Fruit fly (Drosophila melanogaster) whole organism, embryonic: ENCODE data around the gene CG17652.

Source experiments
- CG10274 ChIP-seq: fragments of 200-800 bp; sonication (Bioruptor generic); optimal IDR thresholded peaks from 3 replicates; lab custom pipeline; 2017; ENCODE audit warnings: missing biosample characterization, mild to moderate bottlenecking, missing genetic modification characterization
- CG10366 ChIP-seq: fragments of 200-800 bp; sonication (Bioruptor generic); IDR thresholded peaks from 2 replicates; pipeline ENCODE4 v1.3.6; 2022; ENCODE audit warnings: missing biosample characterization, missing genetic modification characterization
- CG10462 ChIP-seq: fragments of 200-800 bp; sonication (Bioruptor generic); optimal IDR thresholded peaks from 2 replicates; lab custom pipeline; 2016; ENCODE audit warnings: missing biosample characterization, missing genetic modification characterization
- CG12071 ChIP-seq: fragments of 200-800 bp; sonication (Bioruptor generic); optimal IDR thresholded peaks from 3 replicates; lab custom pipeline; 2018; ENCODE audit warnings: missing biosample characterization, mild to moderate bottlenecking, missing genetic modification characterization
- CG12155 ChIP-seq: fragments of 200-800 bp; sonication (Bioruptor generic); optimal IDR thresholded peaks from 3 replicates; lab custom pipeline; 2016; ENCODE audit warnings: missing biosample characterization, missing genetic modification characterization
- CG12391 ChIP-seq: fragments of 200-800 bp; sonication (Bioruptor generic); optimal IDR thresholded peaks from 3 replicates; lab custom pipeline; 2018; ENCODE audit warnings: missing biosample characterization, mild to moderate bottlenecking, missing genetic modification characterization, moderate library complexity
- CG12744 ChIP-seq: fragments of 200-800 bp; sonication (Bioruptor generic); optimal IDR thresholded peaks from 2 replicates; lab custom pipeline; 2016; ENCODE audit warnings: missing biosample characterization, missing genetic modification characterization
- CG15514 ChIP-seq: fragments of 200-800 bp; sonication (Bioruptor generic); optimal IDR thresholded peaks from 3 replicates; lab custom pipeline; 2017; ENCODE audit warnings: missing biosample characterization, missing genetic modification characterization, mild to moderate bottlenecking, moderate library complexity, missing genetic modification reagents
- CG17361 ChIP-seq: fragments of 200-800 bp; sonication (Bioruptor generic); IDR thresholded peaks from 3 replicates; pipeline ENCODE4 v1.3.6; 2022; ENCODE audit warnings: missing biosample characterization, missing genetic modification characterization
- CG2202 ChIP-seq: fragments of 200-800 bp; sonication (Bioruptor generic); optimal IDR thresholded peaks from 2 replicates; lab custom pipeline; 2018; ENCODE audit warnings: missing biosample characterization, mild to moderate bottlenecking, missing genetic modification characterization
- CG2678 ChIP-seq: fragments of 200-800 bp; sonication (Bioruptor generic); optimal IDR thresholded peaks from 3 replicates; lab custom pipeline; 2019; ENCODE audit warnings: missing biosample characterization, mild to moderate bottlenecking, missing genetic modification characterization, moderate library complexity
- CG2712 ChIP-seq: fragments of 200-800 bp; optimal IDR thresholded peaks from 3 replicates; lab custom pipeline; 2019; ENCODE audit warnings: missing biosample characterization, mild to moderate bottlenecking, missing genetic modification characterization, moderate library complexity
- CG2875 ChIP-seq: fragments of 200-800 bp; sonication (Bioruptor generic); optimal IDR thresholded peaks from 2 replicates; lab custom pipeline; 2017; ENCODE audit warnings: missing biosample characterization, mild to moderate bottlenecking, missing genetic modification characterization, missing genetic modification reagents
- CG31441 ChIP-seq: fragments of 200-800 bp; sonication (Bioruptor generic); IDR thresholded peaks from 2 replicates; pipeline ENCODE4 v1.3.6; 2022; ENCODE audit warnings: missing biosample characterization, missing genetic modification characterization
- CG3407 ChIP-seq: fragments of 200-800 bp; sonication (Bioruptor generic); optimal IDR thresholded peaks from 2 replicates; lab custom pipeline; 2018; ENCODE audit warnings: missing biosample characterization, mild to moderate bottlenecking, missing genetic modification characterization
- CG34422 ChIP-seq: fragments of 200-800 bp; sonication (Bioruptor generic); IDR thresholded peaks from 3 replicates; pipeline ENCODE4 v1.3.6; 2022; ENCODE audit warnings: missing biosample characterization, missing genetic modification characterization
- CG6689 ChIP-seq: fragments of 200-800 bp; sonication (Bioruptor generic); IDR thresholded peaks from 2 replicates; pipeline ENCODE4 v1.3.6; 2022; ENCODE audit warnings: missing biosample characterization, missing genetic modification characterization
- CG8924 ChIP-seq: fragments of 200-800 bp; optimal IDR thresholded peaks from 3 replicates; lab custom pipeline; 2019; ENCODE audit warnings: missing biosample characterization, mild to moderate bottlenecking, missing genetic modification characterization, moderate library complexity
- CG8944 ChIP-seq: fragments of 200-800 bp; sonication (Bioruptor generic); optimal IDR thresholded peaks from 3 replicates; lab custom pipeline; 2016; ENCODE audit warnings: missing biosample characterization, missing genetic modification characterization
- Drgx ChIP-seq: fragments of 200-800 bp; sonication (Bioruptor generic); IDR thresholded peaks from 2 replicates; pipeline ENCODE4 v1.3.6; 2022; ENCODE audit warnings: missing biosample characterization, missing genetic modification characterization
- Gsc ChIP-seq: fragments of 200-800 bp; sonication (Bioruptor generic); IDR thresholded peaks from 2 replicates; pipeline ENCODE4 v1.3.6; 2022; ENCODE audit warnings: missing biosample characterization, missing genetic modification characterization
- H15 ChIP-seq: fragments of 200-800 bp; sonication (Bioruptor generic); IDR thresholded peaks from 3 replicates; pipeline ENCODE4 v1.3.6; 2022; ENCODE audit warnings: missing biosample characterization, missing genetic modification characterization
- HmgD ChIP-seq: fragments of 200-800 bp; sonication (Bioruptor generic); optimal IDR thresholded peaks from 3 replicates; lab custom pipeline; 2016; ENCODE audit warnings: missing biosample characterization, missing genetic modification characterization
- Hr51 ChIP-seq, 2 experiments: fragments of 200-800 bp; sonication (Bioruptor generic); optimal IDR thresholded peaks; 2 replicates in 1 of 2; 3 replicates in 1 of 2; lab custom pipeline; 2016 to 2018; ENCODE audit warnings: missing biosample characterization in 2 of 2, missing genetic modification characterization in 2 of 2, mild to moderate bottlenecking in 1 of 2, moderate library complexity in 1 of 2
- Hr78 ChIP-seq, 2 experiments: fragments of 200-800 bp in 1 of 2; fragments of >200 bp in 1 of 2; sonication (Bioruptor generic) in 1 of 2; optimal IDR thresholded peaks; 2 replicates each; lab custom pipeline; 2017 to 2019; ENCODE audit warnings: missing biosample characterization in 2 of 2, missing genetic modification characterization in 2 of 2, mild to moderate bottlenecking in 1 of 2, moderate library complexity in 1 of 2
- Lhr ChIP-seq: fragments of 200-800 bp; sonication (Bioruptor generic); optimal IDR thresholded peaks from 3 replicates; lab custom pipeline; 2017; ENCODE audit warnings: mild to moderate bottlenecking, missing biosample characterization, missing genetic modification reagents, missing genetic modification characterization
- Med ChIP-seq: fragments of 200-800 bp; sonication (Bioruptor generic); peaks from one replicate; lab custom pipeline; 2016; ENCODE audit warnings: missing biosample characterization, missing genetic modification characterization, mild to moderate bottlenecking, inconsistent platforms, moderate library complexity
- Oli ChIP-seq: fragments of 200-800 bp; sonication (Bioruptor generic); optimal IDR thresholded peaks from 2 replicates; lab custom pipeline; 2018; ENCODE audit warnings: missing biosample characterization, mild to moderate bottlenecking, missing genetic modification characterization, moderate library complexity
- Sox102F ChIP-seq: fragments of 200-800 bp; sonication (Bioruptor generic); optimal IDR thresholded peaks from 2 replicates; lab custom pipeline; 2018; ENCODE audit warnings: missing biosample characterization, mild to moderate bottlenecking, missing genetic modification characterization, moderate library complexity
- Xrp1 ChIP-seq: fragments of 200-800 bp; sonication (Bioruptor generic); IDR thresholded peaks from 2 replicates; pipeline ENCODE4 v1.3.6; 2022; ENCODE audit warnings: missing biosample characterization, missing genetic modification characterization
- amos ChIP-seq: fragments of 200-800 bp; sonication (Bioruptor generic); IDR thresholded peaks from 2 replicates; pipeline ENCODE4 v1.3.6; 2022; ENCODE audit warnings: missing biosample characterization, missing genetic modification characterization; ENCODE audit not compliant: partially characterized antibody
- ci ChIP-seq: fragments of 200-800 bp; sonication (Bioruptor generic); IDR thresholded peaks from 3 replicates; pipeline ENCODE4 v1.3.6; 2022; ENCODE audit warnings: missing biosample characterization, missing genetic modification characterization
- da ChIP-seq: fragments of 200-800 bp; sonication (Bioruptor generic); optimal IDR thresholded peaks from 2 replicates; lab custom pipeline; 2016; ENCODE audit warnings: missing biosample characterization, missing genetic modification characterization
- dpn ChIP-seq, 2 experiments: fragments of 200-800 bp; sonication (Bioruptor generic); optimal IDR thresholded peaks; 3 replicates each; lab custom pipeline; 2016; ENCODE audit warnings: missing biosample characterization in 2 of 2, missing genetic modification characterization in 2 of 2
- ems ChIP-seq: fragments of 200-800 bp; sonication (Bioruptor generic); optimal IDR thresholded peaks from 3 replicates; lab custom pipeline; 2016; ENCODE audit warnings: missing biosample characterization, missing genetic modification characterization
- fd96Cb ChIP-seq: fragments of 200-800 bp; sonication (Bioruptor generic); optimal IDR thresholded peaks from 2 replicates; lab custom pipeline; 2018; ENCODE audit warnings: missing biosample characterization, mild to moderate bottlenecking, missing genetic modification characterization, moderate library complexity
- gem ChIP-seq: fragments of 200-800 bp; sonication (Bioruptor generic); optimal IDR thresholded peaks from 2 replicates; lab custom pipeline; 2019; ENCODE audit warnings: missing biosample characterization, mild to moderate bottlenecking, missing genetic modification characterization, moderate library complexity
- gsb-n ChIP-seq: fragments of 200-800 bp; sonication (Bioruptor generic); optimal IDR thresholded peaks from 3 replicates; lab custom pipeline; 2018; ENCODE audit warnings: missing biosample characterization, mild to moderate bottlenecking, missing genetic modification characterization
- lbe ChIP-seq: fragments of 200-800 bp; sonication (Bioruptor generic); optimal IDR thresholded peaks from 2 replicates; lab custom pipeline; 2016; ENCODE audit warnings: missing biosample characterization, mild to moderate bottlenecking, missing genetic modification characterization
- lola ChIP-seq, 3 experiments: fragments of >200 bp in 2 of 3; fragments of 200-800 bp in 1 of 3; sonication (Bioruptor generic) in 1 of 3; optimal IDR thresholded peaks; 2 replicates each; lab custom pipeline; 2017 to 2019; ENCODE audit warnings: missing biosample characterization in 3 of 3, missing genetic modification characterization in 3 of 3, mild to moderate bottlenecking in 1 of 3, moderate library complexity in 1 of 3
- nau ChIP-seq: fragments of 200-800 bp; sonication (Bioruptor generic); optimal IDR thresholded peaks from 3 replicates; lab custom pipeline; 2017; ENCODE audit warnings: missing biosample characterization, mild to moderate bottlenecking, missing genetic modification characterization, missing genetic modification reagents
- prd ChIP-seq, 3 experiments: fragments of >200 bp in 2 of 3; fragments of 200-800 bp in 1 of 3; sonication (Bioruptor generic) in 1 of 3; optimal IDR thresholded peaks in 2 of 3; IDR thresholded peaks in 1 of 3; 2 replicates in 2 of 3; 3 replicates in 1 of 3; pipeline versions ENCODE4 v1.3.6 to Lab custom; 2017 to 2022; ENCODE audit warnings: missing biosample characterization in 1 of 3, missing genetic modification characterization in 1 of 3
- sens ChIP-seq: fragments of 200-800 bp; sonication (Bioruptor generic); peaks from one replicate; lab custom pipeline; 2016; ENCODE audit warnings: missing biosample characterization, missing genetic modification characterization
- ssp ChIP-seq: fragments of 200-800 bp; sonication (Bioruptor generic); IDR thresholded peaks from 2 replicates; pipeline ENCODE4 v1.3.6; 2022; ENCODE audit warnings: missing biosample characterization, missing genetic modification characterization
- trem ChIP-seq: fragments of 200-800 bp; optimal IDR thresholded peaks from 3 replicates; lab custom pipeline; 2019; ENCODE audit warnings: missing biosample characterization, mild to moderate bottlenecking, missing genetic modification characterization, moderate library complexity
- usp ChIP-seq: fragments of >200 bp; optimal IDR thresholded peaks from 2 replicates; lab custom pipeline; 2017; ENCODE audit warnings: missing biosample characterization, missing genetic modification characterization
- zen2 ChIP-seq: fragments of 200-800 bp; sonication (Bioruptor generic); IDR thresholded peaks from 3 replicates; pipeline ENCODE4 v1.3.6; 2022; ENCODE audit warnings: missing biosample characterization, missing genetic modification characterization; ENCODE audit not compliant: partially characterized antibody

Gene CG17652

DNA sequence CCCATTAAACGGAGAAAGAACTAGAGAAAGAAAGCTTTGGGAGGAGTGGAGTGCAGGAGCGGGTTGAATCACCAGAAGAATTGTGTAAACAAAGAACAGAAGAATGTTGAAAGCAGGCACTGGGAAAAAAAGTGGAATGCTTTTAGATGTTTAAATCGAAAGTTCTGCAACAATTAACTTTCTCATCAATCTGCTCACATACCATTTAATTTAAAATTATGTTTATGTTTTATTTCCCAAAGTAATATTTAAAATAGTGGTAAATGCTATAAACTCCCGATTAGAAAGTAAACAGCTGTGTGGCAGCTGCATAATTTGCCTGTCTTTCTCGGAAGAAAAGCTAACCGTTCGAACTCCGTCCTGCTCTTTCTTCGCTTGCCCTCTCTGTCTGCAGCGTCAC is 5.9 kb upstream of the CG17652 start (continued):
- TF ChIP-seq CG8944 (GFP tag; lab: Kevin White, UChicago) (peak; percentile 7), CG6689 (GFP tag; lab: Robert Waterston, UW) (0 out of 2 replicates have a peak, but pooled peaks have one; percentile 13), ci (GFP tag; lab: Robert Waterston, UW) (peak; percentile 59; the same call in 2 of the 3 replicates), prd (optimal IDR thresholded peaks at IDR 0.05; lab: Kevin White, UChicago) (no peak), prd (GFP tag; IDR thresholded peaks at IDR 0.05; lab: Robert Waterston, UW) (peak; percentile 37; the same call in 1 of the 3 replicates), Hr78 (GFP tag; optimal IDR thresholded peaks at IDR 0.05; lab: Kevin White, UChicago) (peak in 1 of 2 experiments; percentile 57), fd96Cb (tag; lab: Kevin White, UChicago) (peak; percentile 41), CG10462 (GFP tag; lab: Kevin White, UChicago) (no peak), CG12744 (GFP tag; lab: Kevin White, UChicago) (no peak), CG3407 (GFP tag; lab: Kevin White, UChicago) (peak; percentile 31), dpn (GFP tag; optimal IDR thresholded peaks at IDR 0.05; lab: Kevin White, UChicago) (peak in 1 of 2 experiments; percentile 4), nau (GFP tag; lab: Kevin White, UChicago) (peak; percentile 43), gsb-n (tag; lab: Kevin White, UChicago) (peak; percentile 43), Lhr (peak; percentile 4), lola (GFP tag; optimal IDR thresholded peaks at IDR 0.05; lab: Kevin White, UChicago) (peak in 1 of 3 experiments; percentile 29), HmgD (GFP tag; lab: Kevin White, UChicago) (no peak), Oli (tag; lab: Kevin White, UChicago) (peak; percentile 23), CG8924 (tag; lab: Kevin White, UChicago) (peak; percentile 15), CG2678 (tag; lab: Kevin White, UChicago) (peak; percentile 52), CG17361 (peak; percentile 39; the same call in 1 of the 3 replicates), Xrp1 (GFP tag; lab: Robert Waterston, UW) (peak; percentile 30; the same call in 1 of the 2 replicates), CG2202 (tag; lab: Kevin White, UChicago) (peak; percentile 33), CG2875 (GFP tag; lab: Kevin White, UChicago) (peak; percentile 41), CG31441 (GFP tag; lab: Robert Waterston, UW) (peak; percentile 52; the same call in 1 of the 2 replicates), CG12391 (tag; lab: Kevin White, UChicago) (peak; percentile 33), Sox102F (GFP tag; lab: Kevin White, UChicago) (peak; percentile 52), sens (peak; percentile 51), Drgx (GFP tag; lab: Robert Waterston, UW) (peak; percentile 41; the same call in 1 of the 2 replicates), gem (tag; lab: Kevin White, UChicago) (peak; percentile 54), CG34422 (GFP tag; lab: Robert Waterston, UW) (0 out of 3 replicates have a peak, but pooled peaks have one; percentile 33), CG10366 (GFP tag; lab: Robert Waterston, UW) (no peak)

DNA sequence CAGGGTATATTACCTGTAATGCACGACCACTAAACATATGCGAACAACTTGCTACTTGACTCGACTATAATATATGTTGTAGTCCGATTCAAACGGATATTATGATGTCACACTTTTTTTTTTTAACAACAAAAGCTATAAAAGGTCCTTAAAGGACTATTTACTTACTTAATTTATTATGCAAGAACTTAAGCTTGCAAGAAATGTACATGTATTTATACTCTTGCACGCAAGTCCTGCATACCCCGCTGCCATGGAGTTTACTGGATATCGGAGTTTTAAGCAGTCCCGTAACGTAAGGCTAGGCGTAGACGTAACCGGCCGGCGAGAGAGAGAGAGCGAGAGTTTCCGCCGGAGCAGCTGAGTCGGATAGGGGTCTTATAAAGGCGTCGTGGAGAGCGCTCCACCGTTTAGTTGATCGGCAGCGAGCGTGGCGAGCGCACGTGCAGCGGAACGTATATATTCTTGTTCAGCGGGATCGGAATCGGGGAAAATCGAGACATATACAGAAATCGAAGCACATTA is 5.0 kb upstream of the CG17652 start:
- TF ChIP-seq CG2712 (peak; percentile 92), amos (GFP tag; lab: Robert Waterston, UW) (peak; percentile 25; the same call in 1 of the 2 replicates), Lhr (peak; percentile 49), CG2875 (GFP tag; lab: Kevin White, UChicago) (peak; percentile 88), Hr51 (GFP tag; optimal IDR thresholded peaks at IDR 0.05; lab: Kevin White, UChicago) (peak; percentile 85 to 92), Gsc (GFP tag; lab: Robert Waterston, UW) (peak; percentile 82), usp (GFP tag; lab: Kevin White, UChicago) (no peak), zen2 (GFP tag; lab: Robert Waterston, UW) (no peak; the same call in 2 of the 3 replicates), CG12155 (GFP tag; lab: Kevin White, UChicago) (peak; percentile 86), CG12071 (GFP tag; lab: Kevin White, UChicago) (peak; percentile 65), lbe (no peak), CG10274 (GFP tag; lab: Kevin White, UChicago) (peak; percentile 73), H15 (GFP tag; lab: Robert Waterston, UW) (peak; percentile 76), CG15514 (GFP tag; lab: Kevin White, UChicago) (peak; percentile 48), da (GFP tag; lab: Kevin White, UChicago) (peak; percentile 75), ssp (peak; percentile 79), ems (GFP tag; lab: Kevin White, UChicago) (peak; percentile 82), Med (GFP tag; lab: Kevin White, UChicago) (peak; percentile 98), trem (tag; lab: Kevin White, UChicago) (peak; percentile 68)
